Worm (Caenorhabditis elegans) whole organism, L4 larva: Measurements from ENCODE around the gene srv-9.

Source experiments
- fkh-10 ChIP-seq: fragments of 150-350 bp; optimal IDR thresholded peaks from 2 replicates; lab custom pipeline; 2014; ENCODE audit warnings: missing biosample characterization, missing genetic modification reagents, missing genetic modification characterization
- lin-29 ChIP-seq: fragments of 200-800 bp; sonication (Bioruptor generic); IDR thresholded peaks from 2 replicates; pipeline ENCODE4 v1.3.6; 2022; ENCODE audit warnings: missing genetic modification reagents, missing genetic modification characterization, missing compliant biosample characterization
- madf-5 ChIP-seq, 2 experiments: fragments of 200-800 bp; sonication (Bioruptor generic); IDR thresholded peaks; 2 replicates each; pipeline ENCODE4 v1.3.6; 2022; ENCODE audit warnings: missing compliant biosample characterization in 2 of 2, missing genetic modification characterization in 2 of 2
- pha-4 ChIP-seq, 2 experiments: fragments of 150-350 bp in 1 of 2; fragments of 200-800 bp in 1 of 2; sonication (Bioruptor generic) in 1 of 2; IDR thresholded peaks in 1 of 2; optimal IDR thresholded peaks in 1 of 2; 2 replicates each; pipeline versions ENCODE4 v1.3.6 to Lab custom; 2014 to 2022; ENCODE audit warnings: missing genetic modification characterization in 2 of 2, missing genetic modification reagents in 2 of 2, missing biosample characterization in 1 of 2, missing compliant biosample characterization in 1 of 2
- snpc-4 ChIP-seq: fragments of 150-350 bp; optimal IDR thresholded peaks from 2 replicates; lab custom pipeline; 2014; ENCODE audit warnings: missing biosample characterization, missing genetic modification characterization
- unc-39 ChIP-seq: sonication (generic microtip); optimal IDR thresholded peaks from 2 replicates; lab custom pipeline; 2017; ENCODE audit warnings: missing biosample characterization, missing genetic modification characterization
- unc-62 ChIP-seq, 3 experiments: fragments of 150-350 bp in 1 of 3; sonication (generic microtip); optimal IDR thresholded peaks in 2 of 3; peaks in 1 of 3; 1 replicate in 1 of 3; 2 replicates in 2 of 3; lab custom pipeline; 2014 to 2017; ENCODE audit warnings: missing biosample characterization in 3 of 3, missing genetic modification characterization in 3 of 3, missing genetic modification reagents in 3 of 3, missing genotype in 1 of 3

DNA sequence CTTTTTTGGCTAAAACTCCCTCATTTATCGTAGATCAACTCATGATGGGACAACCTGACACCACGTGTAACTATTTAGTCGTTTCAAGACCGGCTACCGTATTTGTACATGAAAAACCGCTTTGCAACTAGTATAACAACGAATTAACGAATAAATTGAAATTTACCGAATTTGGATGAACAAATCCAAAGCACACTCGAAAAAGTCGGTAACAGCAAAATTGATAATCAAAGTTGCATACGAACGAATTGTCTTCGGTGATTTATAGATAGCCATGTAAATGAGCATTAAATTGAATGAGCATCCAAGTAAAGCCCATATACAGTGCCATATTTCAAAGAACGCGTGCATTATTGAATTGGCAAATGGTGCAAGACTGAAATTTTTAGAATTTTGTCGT lies 9.4 kb upstream of the srv-9 start, which contains the start of gene srd-17:
- no peak for TF ChIP-seq madf-5 (GFP tag; IDR thresholded peaks at IDR 0.05; lab: Robert Waterston, UW)
- no peak for TF ChIP-seq lin-29 (GFP tag; lab: Robert Waterston, UW)
- no peak for TF ChIP-seq snpc-4 (tag; lab: Kevin White, UChicago)
- TF ChIP-seq pha-4 (GFP tag; IDR thresholded peaks at IDR 0.05; lab: Robert Waterston, UW), result no peak
- TF ChIP-seq pha-4 (tag; optimal IDR thresholded peaks at IDR 0.05; lab: Kevin White, UChicago), result no peak
- TF ChIP-seq fkh-10 (GFP tag; lab: Kevin White, UChicago), result no peak
- TF ChIP-seq unc-62 (GFP tag; optimal IDR thresholded peaks at IDR 0.05 in 1 of 2; lab: Kevin White, UChicago), result no peak
- TF ChIP-seq unc-62 (tag; optimal IDR thresholded peaks at IDR 0.05; lab: Kevin White, UChicago), result no peak
- TF ChIP-seq unc-39 (tag; lab: Kevin White, UChicago), result no peak
